Worm (Caenorhabditis elegans) whole organism, early embryonic: ENCODE results near the gene nhr-248.

Experiments
- B0310.2 ChIP-seq: sonication (generic microtip); optimal IDR thresholded peaks from 2 replicates; lab custom pipeline; 2016; ENCODE audit warnings: mild to moderate bottlenecking, missing genetic modification characterization, missing compliant biosample characterization
- F13C5.2 ChIP-seq: sonication (generic microtip); optimal IDR thresholded peaks from 2 replicates; lab custom pipeline; 2017; ENCODE audit warnings: mild to moderate bottlenecking, missing genetic modification characterization, inconsistent platforms, missing compliant biosample characterization
- aly-1 ChIP-seq: sonication (generic microtip); optimal IDR thresholded peaks from 2 replicates; lab custom pipeline; 2016; ENCODE audit warnings: missing genetic modification characterization, missing compliant biosample characterization
- ama-1 ChIP-seq: fragments of 150-350 bp; optimal IDR thresholded peaks from 2 replicates; lab custom pipeline; 2014
- ceh-13 ChIP-seq: fragments of 200-800 bp; sonication (Bioruptor generic); optimal IDR thresholded peaks from 2 replicates; lab custom pipeline; 2018; ENCODE audit warnings: mild to moderate bottlenecking, missing genetic modification characterization, missing compliant biosample characterization
- hmg-4 ChIP-seq: fragments of 200-800 bp; sonication (Bioruptor generic); optimal IDR thresholded peaks from 2 replicates; lab custom pipeline; 2018; ENCODE audit warnings: mild to moderate bottlenecking, missing genetic modification characterization, missing compliant biosample characterization
- hnd-1 ChIP-seq: sonication (generic microtip); optimal IDR thresholded peaks from 2 replicates; lab custom pipeline; 2016; ENCODE audit warnings: missing genetic modification characterization, missing compliant biosample characterization
- pes-1 ChIP-seq: fragments of 200-800 bp; sonication (Bioruptor generic); IDR thresholded peaks from 2 replicates; pipeline ENCODE4 v1.3.6; 2022; ENCODE audit warnings: missing genetic modification reagents, missing genetic modification characterization, missing compliant biosample characterization
- tbx-37 ChIP-seq: fragments of 200-800 bp; sonication (Bioruptor generic); conservative IDR thresholded peaks from 2 replicates; pipeline ENCODE4 v1.3.6; 2022; ENCODE audit warnings: missing genetic modification reagents, missing genetic modification characterization, missing compliant biosample characterization

DNA sequence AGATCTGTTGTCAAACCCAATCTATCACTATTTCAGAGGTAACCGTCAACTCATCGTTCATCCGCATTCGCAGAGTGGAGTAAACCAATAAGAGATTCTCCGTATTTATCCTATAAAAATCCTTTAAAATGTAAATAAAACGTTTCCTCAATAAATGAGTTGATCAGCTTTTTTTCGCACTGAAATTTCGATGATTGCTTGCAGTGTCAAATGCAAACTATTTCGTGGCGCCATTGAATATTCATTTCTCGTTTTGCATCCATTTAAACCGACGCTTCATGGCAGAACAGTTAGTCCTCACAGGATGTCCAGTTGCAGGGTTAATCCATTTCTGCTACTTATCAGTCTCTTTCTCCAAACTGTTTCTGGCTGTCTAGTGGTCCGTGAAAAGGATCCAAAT is 42.8 kb downstream of the nhr-248 start, which contains the start of gene F28B1.9:
- TF ChIP-seq pes-1 (GFP tag; lab: Robert Waterston, UW), result no peak
- TF ChIP-seq ama-1 (lab: Kevin White, UChicago), result no peak
- TF ChIP-seq aly-1 (tag; lab: Kevin White, UChicago), result no peak
- no peak for TF ChIP-seq B0310.2 (tag; lab: Kevin White, UChicago)
- TF ChIP-seq hmg-4 (GFP tag; lab: Kevin White, UChicago), result no peak
- no peak for TF ChIP-seq tbx-37 (GFP tag; lab: Robert Waterston, UW)
- no peak for TF ChIP-seq hnd-1 (tag; lab: Kevin White, UChicago)
- TF ChIP-seq ceh-13, result no peak
- TF ChIP-seq F13C5.2 (tag; lab: Kevin White, UChicago), result no peak
